Worm (Caenorhabditis elegans): ENCODE data around the gene F28A10.5.
A peak's percentile ranks its signal among the peaks of the same experiment; 100 is the strongest.

F28A10.5 gene

ce11 chrII:848519-848918, 1.9 kb downstream of the F28A10.5 start, which contains the start of the genes acdh-9 and F28A10.13 (continued):
- TF ChIP-seq nhr-90 (tag; optimal IDR thresholded peaks at IDR 0.05), result peak; percentile 0
- no peak for TF ChIP-seq madf-8 (GFP tag; conservative IDR thresholded peaks at IDR 0.05)
- TF ChIP-seq snpc-1.3 (tag; optimal IDR thresholded peaks at IDR 0.05; ENCODE audit: insufficient read depth), result no peak
- peak; percentile 41 for TF ChIP-seq ama-1 (optimal IDR thresholded peaks at IDR 0.05)
- TF ChIP-seq ama-1 (GFP tag; optimal IDR thresholded peaks at IDR 0.05), result no peak
- TF ChIP-seq repo-1 (tag; optimal IDR thresholded peaks at IDR 0.05), result no peak
- no peak for TF ChIP-seq F39B2.1 (GFP tag; IDR thresholded peaks at IDR 0.05)
- peak; percentile 74 for TF ChIP-seq nhr-80 (tag; optimal IDR thresholded peaks at IDR 0.05)
- TF ChIP-seq Y95B8A.8 (GFP tag; IDR thresholded peaks at IDR 0.05), result no peak
- no peak for TF ChIP-seq ZK185.1 (tag; optimal IDR thresholded peaks at IDR 0.05; ENCODE audit: poor library complexity, severe bottlenecking)
- no peak for TF ChIP-seq him-1 (tag; optimal IDR thresholded peaks at IDR 0.05)
- TF ChIP-seq K11D2.4 (GFP tag; IDR thresholded peaks at IDR 0.05), result peak; percentile 31; the same call in 1 of the 2 replicates
- TF ChIP-seq aptf-3 (GFP tag; IDR thresholded peaks at IDR 0.05), result no peak
- TF ChIP-seq hmg-1.2 (GFP tag; IDR thresholded peaks at IDR 0.05), result peak; percentile 80; the same call in 1 of the 2 replicates
- TF ChIP-seq pha-4 (tag; optimal IDR thresholded peaks at IDR 0.05), result no peak
- TF ChIP-seq tlf-1 (GFP tag; optimal IDR thresholded peaks at IDR 0.05), result peak; percentile 15
- no peak for TF ChIP-seq ceh-91 (GFP tag; IDR thresholded peaks at IDR 0.05)
- no peak for TF ChIP-seq B0035.1 (tag; optimal IDR thresholded peaks at IDR 0.05)
- TF ChIP-seq ceh-58 (GFP tag; IDR thresholded peaks at IDR 0.05), result no peak
- TF ChIP-seq F22D6.2 (tag; optimal IDR thresholded peaks at IDR 0.05), result peak; percentile 65
- TF ChIP-seq D2030.7 (GFP tag; IDR thresholded peaks at IDR 0.05), result no peak
- TF ChIP-seq ekl-4 (GFP tag; IDR thresholded peaks at IDR 0.05), result no peak
- TF ChIP-seq B0336.3 (GFP tag; IDR thresholded peaks at IDR 0.05), result peak; percentile 70
- TF ChIP-seq attf-5 (GFP tag; optimal IDR thresholded peaks at IDR 0.05), result peak; percentile 57
- TF ChIP-seq let-607 (tag; optimal IDR thresholded peaks at IDR 0.05), result no peak
- peak; percentile 31 for TF ChIP-seq lin-40 (tag; optimal IDR thresholded peaks at IDR 0.05)
- TF ChIP-seq nfya-2 (GFP tag; IDR thresholded peaks at IDR 0.05), result no peak
- TF ChIP-seq akir-1 (GFP tag; optimal IDR thresholded peaks at IDR 0.05), result no peak
- no peak for TF ChIP-seq nfya-1 (tag; optimal IDR thresholded peaks at IDR 0.05; ENCODE audit: borderline replicate concordance, insufficient read depth)
- no peak for TF ChIP-seq F55B11.4 (tag; optimal IDR thresholded peaks at IDR 0.05; ENCODE audit: borderline replicate concordance, insufficient read depth)
- no peak for TF ChIP-seq unc-130 (GFP tag; optimal IDR thresholded peaks at IDR 0.05)
- TF ChIP-seq cebp-1 (GFP tag; IDR thresholded peaks at IDR 0.05), result no peak
- TF ChIP-seq cebp-1 (tag; optimal IDR thresholded peaks at IDR 0.05), result peak; percentile 73
- peak; percentile 41; the same call in 1 of the 2 replicates for TF ChIP-seq mcd-1 (GFP tag; IDR thresholded peaks at IDR 0.05)
- peak; percentile 31 for TF ChIP-seq lin-54 (GFP tag; optimal IDR thresholded peaks at IDR 0.05)
- TF ChIP-seq tbx-9 (tag; optimal IDR thresholded peaks at IDR 0.05; ENCODE audit: borderline replicate concordance), result no peak

DNA sequence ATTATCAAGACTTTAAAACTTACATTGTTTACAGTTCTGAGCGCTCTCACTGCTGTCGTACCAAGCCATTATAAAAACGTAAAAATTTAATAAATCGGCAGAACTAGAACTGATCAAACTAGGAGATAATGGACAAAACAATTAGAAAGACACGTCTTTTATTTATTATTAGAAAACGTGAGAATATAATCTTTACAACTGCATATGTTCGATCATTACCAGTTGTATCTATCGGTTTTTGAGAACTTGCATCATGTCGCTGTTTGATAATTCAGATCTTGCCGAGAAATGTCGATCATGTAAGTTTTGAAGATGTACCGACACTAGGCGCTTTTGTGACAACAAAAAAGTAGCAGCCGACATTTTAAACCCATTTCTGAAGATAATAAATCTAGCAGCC, 4.8 kb downstream of the F28A10.5 start, which contains the start of gene F28A10.7:
TSS of gene F28A10.7 (minus strand) at position 101 of the 400 bp plus-strand sequence.
- TF ChIP-seq lir-1 (GFP tag; conservative IDR thresholded peaks at IDR 0.05) (no peak), athp-1 (tag; optimal IDR thresholded peaks at IDR 0.05) (no peak), ama-1 (optimal IDR thresholded peaks at IDR 0.05) (no peak), ama-1 (GFP tag; optimal IDR thresholded peaks at IDR 0.05) (no peak), hlh-12 (tag; optimal IDR thresholded peaks at IDR 0.05) (no peak), F33H1.4 (GFP tag; IDR thresholded peaks at IDR 0.05) (no peak), lin-40 (tag; optimal IDR thresholded peaks at IDR 0.05) (no peak), C17E4.6 (GFP tag; IDR thresholded peaks at IDR 0.05) (no peak), F55B11.4 (tag; optimal IDR thresholded peaks at IDR 0.05; ENCODE audit: borderline replicate concordance, insufficient read depth) (no peak), snpc-1.3 (tag; optimal IDR thresholded peaks at IDR 0.05; ENCODE audit: insufficient read depth) (no peak), tbp1 (GFP tag; optimal IDR thresholded peaks at IDR 0.05) (no peak), mes-4 (tag; optimal IDR thresholded peaks at IDR 0.05) (no peak), nfyb-1 (GFP tag; IDR thresholded peaks at IDR 0.05) (no peak)
